Worm (Caenorhabditis elegans): ENCODE data around the gene npr-41.

Gene npr-41

DNA sequence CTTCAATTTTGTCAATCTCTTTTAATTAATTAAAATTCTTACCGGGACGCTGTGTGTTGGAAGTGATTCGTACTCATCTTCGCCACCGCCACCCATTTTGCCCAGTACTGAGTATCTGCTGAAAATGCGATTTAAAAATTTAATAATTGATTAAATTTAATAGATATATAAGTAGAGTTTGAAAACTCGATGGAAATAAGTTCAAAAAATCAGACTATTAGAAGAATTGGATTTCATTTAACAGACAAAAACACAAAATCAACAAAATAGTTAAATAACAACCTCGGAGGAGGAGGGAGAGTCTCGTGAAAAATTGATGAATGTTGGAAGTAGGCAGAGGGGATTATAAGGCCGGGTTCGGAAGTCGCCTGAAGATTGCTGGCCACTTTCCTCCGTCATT is 38.6 kb upstream of the npr-41 start, which contains the start of gene mfn-1:
TSS of gene mfn-1 (minus strand) at position 101 of the 400 bp plus-strand sequence.
- TF ChIP-seq C38D4.7 (GFP tag; optimal IDR thresholded peaks at IDR 0.05) (no peak), ets-4 (tag; optimal IDR thresholded peaks at IDR 0.05) (no peak), T23F11.4 (GFP tag; optimal IDR thresholded peaks at IDR 0.05) (no peak), nhr-11 (tag; optimal IDR thresholded peaks at IDR 0.05) (no peak), che-1 (tag; optimal IDR thresholded peaks at IDR 0.05) (no peak), npax-4 (tag; optimal IDR thresholded peaks at IDR 0.05) (no peak), unc-55 (GFP tag; optimal IDR thresholded peaks at IDR 0.05) (no peak), hlh-13 (GFP tag; optimal IDR thresholded peaks at IDR 0.05) (no peak), sox-4 (tag; optimal IDR thresholded peaks at IDR 0.05) (no peak), pqm-1 (tag; optimal IDR thresholded peaks at IDR 0.05) (no peak), nhr-232 (tag; optimal IDR thresholded peaks at IDR 0.05) (no peak), ceh-48 (tag; optimal IDR thresholded peaks at IDR 0.05) (no peak)

ce11 chrII:11472542-11472941 is 37.9 kb upstream of the npr-41 start:
- peak; percentile 75 for TF ChIP-seq elt-2 (tag; optimal IDR thresholded peaks at IDR 0.05)
- no peak for TF ChIP-seq ceh-9 (tag; optimal IDR thresholded peaks at IDR 0.05)

ce11 chrII:11473525-11474181 is 36.8 kb upstream of the npr-41 start, which contains the start of the genes metl-1 and W02B12.11:
Gene metl-1 (minus strand): TSS chrII:11473575.
Gene W02B12.11 (plus strand): TSS chrII:11473861.
- TF ChIP-seq pqm-1 (tag; optimal IDR thresholded peaks at IDR 0.05) (peak; percentile 31), hlh-13 (GFP tag; optimal IDR thresholded peaks at IDR 0.05) (no peak), T23F11.4 (GFP tag; optimal IDR thresholded peaks at IDR 0.05) (no peak), tbx-2 (tag; optimal IDR thresholded peaks at IDR 0.05) (peak; percentile 46), Y22D7AL.16 (tag; optimal IDR thresholded peaks at IDR 0.05) (peak; percentile 26), ceh-6 (GFP tag; optimal IDR thresholded peaks at IDR 0.05) (no peak), lin-11 (tag; optimal IDR thresholded peaks at IDR 0.05) (peak; percentile 20), syd-9 (tag; optimal IDR thresholded peaks at IDR 0.05) (peak; percentile 34), fkh-6 (tag; optimal IDR thresholded peaks at IDR 0.05) (no peak), pha-4 (tag; optimal IDR thresholded peaks at IDR 0.05) (no peak), F13H6.1 (tag; optimal IDR thresholded peaks at IDR 0.05) (no peak), nfya-1 (tag; optimal IDR thresholded peaks at IDR 0.05) (peak; percentile 62), madf-2 (tag; optimal IDR thresholded peaks at IDR 0.05) (peak; percentile 63), unc-55 (GFP tag; optimal IDR thresholded peaks at IDR 0.05) (no peak), K02D7.2 (tag; optimal IDR thresholded peaks at IDR 0.05) (no peak), odd-2 (tag; optimal IDR thresholded peaks at IDR 0.05) (no peak), ceh-14 (tag; optimal IDR thresholded peaks at IDR 0.05) (peak; percentile 20), K09A11.1 (tag; optimal IDR thresholded peaks at IDR 0.05; ENCODE audit: insufficient read depth) (no peak), sdc-2 (tag; optimal IDR thresholded peaks at IDR 0.05) (peak; percentile 6), unc-42 (tag; optimal IDR thresholded peaks at IDR 0.05) (peak; percentile 3), nhr-232 (tag; optimal IDR thresholded peaks at IDR 0.05) (no peak), hlh-8 (tag; optimal IDR thresholded peaks at IDR 0.05) (peak; percentile 7), elt-2 (tag; optimal IDR thresholded peaks at IDR 0.05) (peak; percentile 66), ceh-9 (tag; optimal IDR thresholded peaks at IDR 0.05) (no peak), ceh-2 (tag; optimal IDR thresholded peaks at IDR 0.05) (no peak), ceh-30 (tag; optimal IDR thresholded peaks at IDR 0.05) (no peak), che-1 (tag; optimal IDR thresholded peaks at IDR 0.05) (peak; percentile 13), sox-2 (GFP tag; IDR thresholded peaks at IDR 0.05) (peak; percentile 50), ets-4 (tag; optimal IDR thresholded peaks at IDR 0.05) (no peak), hlh-15 (tag; optimal IDR thresholded peaks at IDR 0.05) (no peak), lim-6 (tag; optimal IDR thresholded peaks at IDR 0.05) (no peak), ttx-3 (tag; optimal IDR thresholded peaks at IDR 0.05) (peak; percentile 19), ceh-31 (tag; optimal IDR thresholded peaks at IDR 0.05) (peak; percentile 43), hlh-30 (tag; optimal IDR thresholded peaks at IDR 0.05; ENCODE audit: insufficient read depth) (no peak), pros-1 (tag; optimal IDR thresholded peaks at IDR 0.05) (no peak), dve-1 (tag; optimal IDR thresholded peaks at IDR 0.05) (no peak), mec-3 (tag; optimal IDR thresholded peaks at IDR 0.05; ENCODE audit: borderline replicate concordance) (no peak), gmeb-2 (tag; optimal IDR thresholded peaks at IDR 0.05) (no peak), ref-2 (tag; optimal IDR thresholded peaks at IDR 0.05) (peak; percentile 49), pat-9 (tag; optimal IDR thresholded peaks at IDR 0.05) (peak; percentile 50), C08G9.2 (tag; optimal IDR thresholded peaks at IDR 0.05) (no peak), unc-86 (tag; optimal IDR thresholded peaks at IDR 0.05) (peak; percentile 19)
